Worm (Caenorhabditis elegans): ENCODE data around the gene dcn-1.
A peak's percentile ranks its signal among the peaks of the same experiment; 100 is the strongest.

dcn-1 gene

ce11 chrIII:4357438-4357837 lies 43.7 kb downstream of the dcn-1 start:
- TF ChIP-seq hlh-26 (GFP tag; conservative IDR thresholded peaks at IDR 0.05) (no peak), nhr-80 (tag; optimal IDR thresholded peaks at IDR 0.05) (peak; percentile 34)

- TF ChIP-seq hlh-26 (GFP tag; conservative IDR thresholded peaks at IDR 0.05) (no peak), madf-8 (GFP tag; conservative IDR thresholded peaks at IDR 0.05) (no peak), ZK185.1 (tag; optimal IDR thresholded peaks at IDR 0.05; ENCODE audit: poor library complexity, severe bottlenecking) (no peak), nhr-90 (tag; optimal IDR thresholded peaks at IDR 0.05) (no peak), dpl-1 (GFP tag; optimal IDR thresholded peaks at IDR 0.05) (no peak), hlh-12 (tag; optimal IDR thresholded peaks at IDR 0.05) (no peak), ceh-58 (GFP tag; IDR thresholded peaks at IDR 0.05) (no peak), ceh-100 (GFP tag; IDR thresholded peaks at IDR 0.05) (no peak), ekl-4 (GFP tag; IDR thresholded peaks at IDR 0.05) (no peak), B0035.1 (tag; optimal IDR thresholded peaks at IDR 0.05) (no peak), lin-35 (GFP tag; optimal IDR thresholded peaks at IDR 0.05) (no peak), aptf-2 (GFP tag; conservative IDR thresholded peaks at IDR 0.05) (no peak), F33H1.4 (GFP tag; IDR thresholded peaks at IDR 0.05) (no peak), ztf-28 (GFP tag; IDR thresholded peaks at IDR 0.05) (no peak), ceh-40 (GFP tag; IDR thresholded peaks at IDR 0.05) (no peak)
Observed at ce11 chrIII:4358345-4358744, 44.6 kb downstream of the dcn-1 start.

ce11 chrIII:4359208-4359607 lies 45.5 kb downstream of the dcn-1 start:
- TF ChIP-seq rcor-1 (GFP tag; IDR thresholded peaks at IDR 0.05) (no peak), lsl-1 (GFP tag; optimal IDR thresholded peaks at IDR 0.05) (no peak), let-607 (tag; optimal IDR thresholded peaks at IDR 0.05) (no peak)

ce11 chrIII:4359900-4360299 lies 46.2 kb downstream of the dcn-1 start:
- no peak for TF ChIP-seq egrh-3 (GFP tag; IDR thresholded peaks at IDR 0.05)
- no peak for TF ChIP-seq ztf-18 (tag; optimal IDR thresholded peaks at IDR 0.05)
- no peak for TF ChIP-seq Y56A3A.18 (GFP tag; IDR thresholded peaks at IDR 0.05)
- TF ChIP-seq xnd-1 (tag; optimal IDR thresholded peaks at IDR 0.05), result no peak
- TF ChIP-seq D2030.7 (GFP tag; IDR thresholded peaks at IDR 0.05), result no peak
- TF ChIP-seq ztf-28 (GFP tag; IDR thresholded peaks at IDR 0.05), result no peak
- TF ChIP-seq B0019.2 (GFP tag; conservative IDR thresholded peaks at IDR 0.05), result no peak
- no peak for TF ChIP-seq hsf-1 (GFP tag; IDR thresholded peaks at IDR 0.05)
- TF ChIP-seq ceh-91 (GFP tag; IDR thresholded peaks at IDR 0.05), result no peak
- no peak for TF ChIP-seq nhr-90 (tag; optimal IDR thresholded peaks at IDR 0.05)
- TF ChIP-seq dox-1 (GFP tag; IDR thresholded peaks at IDR 0.05), result no peak
- TF ChIP-seq Y53F4B.3 (GFP tag; IDR thresholded peaks at IDR 0.05), result no peak
- no peak for TF ChIP-seq madf-8 (GFP tag; conservative IDR thresholded peaks at IDR 0.05)

- TF ChIP-seq Y95B8A.8 (GFP tag; IDR thresholded peaks at IDR 0.05) (no peak), rpc-1 (optimal IDR thresholded peaks at IDR 0.05) (peak; percentile 65), rpc-1 (tag; optimal IDR thresholded peaks at IDR 0.05) (peak; percentile 80), die-1 (tag; optimal IDR thresholded peaks at IDR 0.05) (peak; percentile 46), madf-10 (tag; optimal IDR thresholded peaks at IDR 0.05) (no peak), lsl-1 (GFP tag; optimal IDR thresholded peaks at IDR 0.05) (peak; percentile 52), K12H6.12 (tag; optimal IDR thresholded peaks at IDR 0.05) (no peak), nfyb-1 (GFP tag; IDR thresholded peaks at IDR 0.05) (0 out of 2 replicates have a peak, but pooled peaks have one; percentile 22), unc-130 (GFP tag; optimal IDR thresholded peaks at IDR 0.05) (peak; percentile 8), D2030.7 (GFP tag; IDR thresholded peaks at IDR 0.05) (peak; percentile 62), lin-26 (GFP tag; IDR thresholded peaks at IDR 0.05) (peak; percentile 78), madf-3 (GFP tag; IDR thresholded peaks at IDR 0.05) (no peak), mxl-1 (tag; optimal IDR thresholded peaks at IDR 0.05) (peak; percentile 45), madf-8 (GFP tag; conservative IDR thresholded peaks at IDR 0.05) (0 out of 2 replicates have a peak, but pooled peaks have one; percentile 19), Y56A3A.18 (GFP tag; IDR thresholded peaks at IDR 0.05) (no peak), rcor-1 (GFP tag; IDR thresholded peaks at IDR 0.05) (0 out of 2 replicates have a peak, but pooled peaks have one; percentile 7), athp-1 (tag; optimal IDR thresholded peaks at IDR 0.05) (peak; percentile 10), dox-1 (GFP tag; IDR thresholded peaks at IDR 0.05) (peak; percentile 50; the same call in 1 of the 2 replicates), F33H1.4 (GFP tag; IDR thresholded peaks at IDR 0.05) (peak; percentile 24; the same call in 1 of the 2 replicates), Y67H2A.10 (GFP tag; conservative IDR thresholded peaks at IDR 0.05) (no peak), F39B2.1 (GFP tag; IDR thresholded peaks at IDR 0.05) (no peak)
Observed at ce11 chrIII:4362332-4362731, 48.6 kb downstream of the dcn-1 start.
